Worm (Caenorhabditis elegans) whole organism, L3 larva: ENCODE data around the gene fbxl-4.

ENCODE experiments used
- ama-1 ChIP-seq: fragments of 150-350 bp; optimal IDR thresholded peaks from 2 replicates; lab custom pipeline; 2018
- ceh-28 ChIP-seq: fragments of 150-350 bp; optimal IDR thresholded peaks from 2 replicates; lab custom pipeline; 2014; ENCODE audit warnings: missing biosample characterization, missing genetic modification reagents, missing genetic modification characterization
- daf-12 ChIP-seq: fragments of 150-350 bp; optimal IDR thresholded peaks from 2 replicates; lab custom pipeline; 2014; ENCODE audit warnings: missing biosample characterization, missing genetic modification reagents, missing genetic modification characterization
- fos-1 ChIP-seq: fragments of 150-350 bp; optimal IDR thresholded peaks from 2 replicates; lab custom pipeline; 2014; ENCODE audit warnings: missing biosample characterization, missing genetic modification characterization
- mml-1 ChIP-seq: fragments of 150-350 bp; sonication (generic microtip); optimal IDR thresholded peaks from 3 replicates; lab custom pipeline; 2014; ENCODE audit warnings: missing biosample characterization, missing genetic modification characterization
- nhr-12 ChIP-seq: fragments of 150-350 bp; optimal IDR thresholded peaks from 2 replicates; lab custom pipeline; 2014; ENCODE audit warnings: missing biosample characterization, missing genetic modification characterization
- nhr-237 ChIP-seq: fragments of 150-350 bp; optimal IDR thresholded peaks from 2 replicates; lab custom pipeline; 2014; ENCODE audit warnings: missing biosample characterization, missing genetic modification characterization
- nhr-25 ChIP-seq: sonication (generic microtip); optimal IDR thresholded peaks from 2 replicates; lab custom pipeline; 2017; ENCODE audit warnings: missing biosample characterization, missing genetic modification characterization
- nhr-76 ChIP-seq: fragments of 150-350 bp; sonication (generic microtip); optimal IDR thresholded peaks from 5 replicates; lab custom pipeline; 2014; ENCODE audit warnings: missing biosample characterization, missing genetic modification characterization
- sea-2 ChIP-seq: fragments of 150-350 bp; sonication (generic microtip); optimal IDR thresholded peaks from 4 replicates; lab custom pipeline; 2014; ENCODE audit warnings: missing biosample characterization, missing genetic modification reagents, missing genetic modification characterization
- skn-1 ChIP-seq: fragments of 150-350 bp; optimal IDR thresholded peaks from 2 replicates; lab custom pipeline; 2014; ENCODE audit warnings: missing biosample characterization, missing genetic modification characterization
- snpc-4 ChIP-seq: fragments of 150-350 bp; optimal IDR thresholded peaks from 2 replicates; lab custom pipeline; 2014; ENCODE audit warnings: missing biosample characterization, missing genetic modification characterization
- unc-39 ChIP-seq: sonication (generic microtip); optimal IDR thresholded peaks from 4 replicates; lab custom pipeline; 2017; ENCODE audit warnings: missing biosample characterization, missing genetic modification characterization
- unc-62 ChIP-seq: fragments of 150-350 bp; sonication (generic microtip); optimal IDR thresholded peaks from 4 replicates; lab custom pipeline; 2014; ENCODE audit warnings: missing biosample characterization, missing genetic modification reagents, missing genetic modification characterization

ce11 chrX:6640570-6641199 is 52.1 kb downstream of the fbxl-4 start, which contains the start of gene nhr-120:
- no peak for TF ChIP-seq nhr-76 (tag; lab: Kevin White, UChicago)
- TF ChIP-seq unc-39 (tag; lab: Kevin White, UChicago), result no peak
- no peak for TF ChIP-seq unc-62 (GFP tag; lab: Kevin White, UChicago)
- TF ChIP-seq ceh-28 (tag; lab: Kevin White, UChicago), result no peak
- no peak for TF ChIP-seq skn-1 (tag; lab: Kevin White, UChicago)
- TF ChIP-seq ama-1 (lab: Kevin White, UChicago), result no peak
- TF ChIP-seq sea-2, result no peak
- peak; percentile 17 for TF ChIP-seq nhr-25 (tag; lab: Kevin White, UChicago)
- no peak for TF ChIP-seq nhr-12
- TF ChIP-seq daf-12 (tag; lab: Kevin White, UChicago), result no peak
- TF ChIP-seq mml-1 (tag; lab: Kevin White, UChicago), result no peak
- no peak for TF ChIP-seq fos-1 (tag; lab: Kevin White, UChicago)
- no peak for TF ChIP-seq snpc-4 (tag; lab: Kevin White, UChicago)
- no peak for TF ChIP-seq nhr-237 (tag; lab: Kevin White, UChicago)
